Worm (Caenorhabditis elegans) whole organism, L4 larva: Measurements from ENCODE around the gene mks-2.

Experiments used
- F10B5.3 ChIP-seq: sonication (generic microtip); optimal IDR thresholded peaks from 2 replicates; lab custom pipeline; 2016; ENCODE audit warnings: mild to moderate bottlenecking, missing genetic modification characterization, missing compliant biosample characterization
- F44E2.7 ChIP-seq: fragments of 200-800 bp; sonication (Bioruptor generic); IDR thresholded peaks from 2 replicates; pipeline ENCODE4 v2.1.2; 2022; ENCODE audit warnings: missing genetic modification characterization, missing compliant biosample characterization
- F49E8.2 ChIP-seq: sonication (generic microtip); optimal IDR thresholded peaks from 2 replicates; lab custom pipeline; 2016; ENCODE audit warnings: missing compliant biosample characterization, mild to moderate bottlenecking, missing genetic modification characterization, borderline replicate concordance
- Y5F2A.4 ChIP-seq: fragments of 200-800 bp; sonication (Bioruptor generic); optimal IDR thresholded peaks from 2 replicates; lab custom pipeline; 2018; ENCODE audit warnings: mild to moderate bottlenecking, missing genetic modification characterization, missing compliant biosample characterization
- Y75B8A.6 ChIP-seq: fragments of 200-800 bp; sonication (Bioruptor generic); IDR thresholded peaks from 2 replicates; pipeline ENCODE4 v1.3.6; 2022; ENCODE audit warnings: missing genetic modification reagents, missing genetic modification characterization, missing compliant biosample characterization
- aha-1 ChIP-seq: fragments of 150-350 bp; peaks from one replicate; lab custom pipeline; 2014; ENCODE audit warnings: missing biosample characterization, missing genetic modification characterization
- ama-1 ChIP-seq: fragments of 150-350 bp; optimal IDR thresholded peaks from 2 replicates; lab custom pipeline; 2014; ENCODE audit warnings: inconsistent platforms, mixed read lengths
- daf-16 ChIP-seq, 3 experiments: sonication (generic microtip); optimal IDR thresholded peaks; 2 replicates each; lab custom pipeline; 2016 to 2017; ENCODE audit warnings: missing genetic modification characterization in 3 of 3, missing genetic modification reagents in 3 of 3, mild to moderate bottlenecking in 2 of 3, missing compliant biosample characterization in 2 of 3, missing biosample characterization in 1 of 3, moderate library complexity in 1 of 3
- daf-19 ChIP-seq: fragments of 200-800 bp; sonication (Bioruptor generic); conservative IDR thresholded peaks from 2 replicates; pipeline ENCODE4 v1.3.6; 2022; ENCODE audit warnings: missing genetic modification characterization, missing compliant biosample characterization
- daf-8 ChIP-seq: fragments of 200-800 bp; sonication (Bioruptor generic); IDR thresholded peaks from 2 replicates; pipeline ENCODE4 v1.3.6; 2022; ENCODE audit warnings: missing genetic modification characterization, missing compliant biosample characterization
- dmd-6 ChIP-seq: fragments of 200-800 bp; sonication (Bioruptor generic); IDR thresholded peaks from 2 replicates; pipeline ENCODE4 v1.3.6; 2022; ENCODE audit warnings: missing genetic modification reagents, missing genetic modification characterization, missing compliant biosample characterization
- dmd-8 ChIP-seq: fragments of 200-800 bp; sonication (Bioruptor generic); IDR thresholded peaks from 2 replicates; pipeline ENCODE4 v1.3.6; 2022; ENCODE audit warnings: missing genetic modification characterization, missing compliant biosample characterization
- dmd-9 ChIP-seq: fragments of 200-800 bp; sonication (Bioruptor generic); IDR thresholded peaks from 2 replicates; pipeline ENCODE4 v1.3.6; 2022; ENCODE audit warnings: missing genetic modification reagents, missing genetic modification characterization, missing compliant biosample characterization
- dpl-1 ChIP-seq: fragments of 150-350 bp; optimal IDR thresholded peaks from 2 replicates; lab custom pipeline; 2014; ENCODE audit warnings: missing biosample characterization, missing genetic modification reagents, missing genetic modification characterization
- dve-1 ChIP-seq: sonication (generic microtip); optimal IDR thresholded peaks from 2 replicates; lab custom pipeline; 2017; ENCODE audit warnings: antibody characterized with exemption, mild to moderate bottlenecking, missing genetic modification characterization, missing compliant biosample characterization; ENCODE audit not compliant: insufficient read depth
- gei-8 ChIP-seq: fragments of 200-800 bp; sonication (Bioruptor generic); optimal IDR thresholded peaks from 2 replicates; lab custom pipeline; 2018; ENCODE audit warnings: mild to moderate bottlenecking, missing genetic modification characterization, missing compliant biosample characterization
- hlh-11 ChIP-seq: fragments of 200-800 bp; sonication (Bioruptor generic); optimal IDR thresholded peaks from 2 replicates; lab custom pipeline; 2018; ENCODE audit warnings: mild to moderate bottlenecking, missing genetic modification characterization, missing compliant biosample characterization
- hlh-30 ChIP-seq: sonication (generic microtip); optimal IDR thresholded peaks from 2 replicates; lab custom pipeline; 2017; ENCODE audit warnings: antibody characterized with exemption, mild to moderate bottlenecking, missing genetic modification characterization, missing compliant biosample characterization; ENCODE audit not compliant: insufficient read depth
- hmg-1.1 ChIP-seq: fragments of 200-800 bp; sonication (Bioruptor generic); IDR thresholded peaks from 2 replicates; pipeline ENCODE4 v1.3.6; 2022; ENCODE audit warnings: missing genetic modification reagents, missing genetic modification characterization, missing compliant biosample characterization
- jun-1 ChIP-seq: fragments of 150-350 bp; optimal IDR thresholded peaks from 2 replicates; lab custom pipeline; 2014; ENCODE audit warnings: missing biosample characterization, missing genetic modification reagents, missing genetic modification characterization
- madf-9 ChIP-seq: fragments of 200-800 bp; sonication (Bioruptor generic); conservative IDR thresholded peaks from 2 replicates; pipeline ENCODE4 v1.3.6; 2022; ENCODE audit warnings: missing genetic modification reagents, missing genetic modification characterization, missing compliant biosample characterization
- mdl-1 ChIP-seq, 2 experiments: fragments of 150-350 bp in 1 of 2; sonication (generic microtip) in 1 of 2; optimal IDR thresholded peaks; 2 replicates each; lab custom pipeline; 2014 to 2017; ENCODE audit warnings: missing biosample characterization in 2 of 2, missing genetic modification characterization in 2 of 2
- mes-2 ChIP-seq: sonication (generic microtip); optimal IDR thresholded peaks from 2 replicates; lab custom pipeline; 2016; ENCODE audit warnings: missing genotype, mild to moderate bottlenecking, missing genetic modification characterization, missing compliant biosample characterization; ENCODE audit not compliant: poor library complexity, severe bottlenecking
- mxl-3 ChIP-seq: fragments of 200-800 bp; sonication (Bioruptor generic); optimal IDR thresholded peaks from 2 replicates; lab custom pipeline; 2018; ENCODE audit warnings: mild to moderate bottlenecking, missing genetic modification characterization, missing compliant biosample characterization
- nhr-10 ChIP-seq: fragments of 150-350 bp; optimal IDR thresholded peaks from 2 replicates; lab custom pipeline; 2014; ENCODE audit warnings: missing biosample characterization, missing genetic modification characterization
- nhr-111 ChIP-seq: fragments of 200-800 bp; sonication (Bioruptor generic); optimal IDR thresholded peaks from 2 replicates; lab custom pipeline; 2018; ENCODE audit warnings: mild to moderate bottlenecking, missing genetic modification characterization, missing compliant biosample characterization
- nhr-28 ChIP-seq: fragments of 150-350 bp; optimal IDR thresholded peaks from 2 replicates; lab custom pipeline; 2014; ENCODE audit warnings: missing biosample characterization, missing genetic modification characterization
- nhr-6 ChIP-seq: fragments of 150-350 bp; optimal IDR thresholded peaks from 2 replicates; lab custom pipeline; 2014; ENCODE audit warnings: missing biosample characterization, missing genetic modification characterization
- pqm-1 ChIP-seq: sonication (generic microtip); optimal IDR thresholded peaks from 2 replicates; lab custom pipeline; 2017; ENCODE audit warnings: missing biosample characterization, missing genetic modification characterization
- set-16 ChIP-seq: fragments of 200-800 bp; sonication (Bioruptor generic); IDR thresholded peaks from 2 replicates; pipeline ENCODE4 v1.3.6; 2022; ENCODE audit warnings: missing genetic modification reagents, missing genetic modification characterization, missing compliant biosample characterization
- skn-1 ChIP-seq: fragments of 150-350 bp; optimal IDR thresholded peaks from 2 replicates; lab custom pipeline; 2014; ENCODE audit warnings: missing biosample characterization, missing genetic modification characterization
- spr-1 ChIP-seq: sonication (generic microtip); optimal IDR thresholded peaks from 2 replicates; lab custom pipeline; 2016; ENCODE audit warnings: mild to moderate bottlenecking, missing genetic modification characterization, missing compliant biosample characterization
- tra-1 ChIP-seq: fragments of 200-800 bp; sonication (Bioruptor generic); IDR thresholded peaks from 2 replicates; pipeline ENCODE4 v1.3.6; 2022; ENCODE audit warnings: missing genetic modification reagents, missing genetic modification characterization, missing compliant biosample characterization
- unc-62 ChIP-seq, 3 experiments: fragments of 150-350 bp in 1 of 3; sonication (generic microtip); optimal IDR thresholded peaks in 2 of 3; peaks in 1 of 3; 1 replicate in 1 of 3; 2 replicates in 2 of 3; lab custom pipeline; 2014 to 2017; ENCODE audit warnings: missing biosample characterization in 3 of 3, missing genetic modification characterization in 3 of 3, missing genetic modification reagents in 3 of 3, missing genotype in 1 of 3
- ztf-7 ChIP-seq: fragments of 150-350 bp; optimal IDR thresholded peaks from 2 replicates; lab custom pipeline; 2014; ENCODE audit warnings: missing biosample characterization, missing genetic modification characterization

The mks-2 gene

ce11 chrII:6246054-6246453 is 26.8 kb upstream of the mks-2 start, which contains the start of gene lelo-1:
Gene lelo-1 (plus strand): TSS chrII:6246354.
- TF ChIP-seq ztf-7 (no peak), gei-8 (no peak), nhr-111 (GFP tag; lab: Kevin White, UChicago) (no peak), ama-1 (lab: Kevin White, UChicago) (no peak), Y5F2A.4 (no peak), nhr-10 (tag; lab: Kevin White, UChicago) (no peak), F49E8.2 (tag; lab: Kevin White, UChicago) (no peak), skn-1 (tag; lab: Kevin White, UChicago) (no peak), dpl-1 (no peak), mes-2 (tag; lab: Kevin White, UChicago) (no peak)
- TF ChIP-seq, all 104 proteins: peak for 0

ce11 chrII:6245199-6245702 is 26.0 kb upstream of the mks-2 start, which contains the start of gene blos-4:
Gene blos-4 (plus strand): TSS chrII:6245249.
- TF ChIP-seq dpl-1 (peak; percentile 58), spr-1 (tag; lab: Kevin White, UChicago) (no peak)

- TF ChIP-seq dve-1 (tag; lab: Kevin White, UChicago) (peak; percentile 12), nhr-111 (GFP tag; lab: Kevin White, UChicago) (no peak), F44E2.7 (GFP tag; lab: Robert Waterston, UW) (no peak), daf-8 (GFP tag; lab: Robert Waterston, UW) (no peak), pqm-1 (tag; lab: Kevin White, UChicago) (peak; percentile 89), hlh-11 (no peak), nhr-28 (peak; percentile 81), aha-1 (tag; lab: Kevin White, UChicago) (peak; percentile 14), F10B5.3 (tag; lab: Kevin White, UChicago) (no peak), mxl-3 (GFP tag; lab: Kevin White, UChicago) (no peak), nhr-6 (tag; lab: Kevin White, UChicago) (peak; percentile 24), dmd-8 (GFP tag; lab: Robert Waterston, UW) (no peak), set-16 (GFP tag; lab: Robert Waterston, UW) (no peak), tra-1 (GFP tag; lab: Robert Waterston, UW) (no peak)
These were observed 24.9 kb upstream of the mks-2 start, which contains the start of gene tat-4 for ce11 chrII:6244171-6244570. Gene tat-4 (minus strand): TSS chrII:6244287.

ce11 chrII:6241758-6242157 is 22.5 kb upstream of the mks-2 start, which contains the start of gene T24H7.8:
Gene T24H7.8 (plus strand): TSS chrII:6242058.
- TF ChIP-seq daf-8 (GFP tag; lab: Robert Waterston, UW), result no peak
- no peak for TF ChIP-seq nhr-28
- no peak for TF ChIP-seq daf-19 (GFP tag; lab: Robert Waterston, UW)
- TF ChIP-seq dmd-9 (GFP tag; lab: Robert Waterston, UW), result no peak
- no peak for TF ChIP-seq mxl-3 (GFP tag; lab: Kevin White, UChicago)

- peak in 1 of 2 experiments; percentile 27 for TF ChIP-seq mdl-1 (tag; optimal IDR thresholded peaks at IDR 0.05; lab: Kevin White, UChicago)
- peak in 1 of 2 experiments; percentile 44 for TF ChIP-seq daf-16 (GFP tag; optimal IDR thresholded peaks at IDR 0.05; lab: Kevin White, UChicago)
- TF ChIP-seq daf-16 (tag; optimal IDR thresholded peaks at IDR 0.05; lab: Kevin White, UChicago), result peak; percentile 65
- peak; percentile 59 for TF ChIP-seq hlh-11
- peak; percentile 32; the same call in 1 of the 2 replicates for TF ChIP-seq hmg-1.1 (GFP tag; lab: Robert Waterston, UW)
- TF ChIP-seq nhr-6 (tag; lab: Kevin White, UChicago), result peak; percentile 49
- no peak for TF ChIP-seq jun-1 (tag; lab: Kevin White, UChicago)
- peak; percentile 49; the same call in 1 of the 2 replicates for TF ChIP-seq madf-9 (GFP tag; lab: Robert Waterston, UW)
- peak; percentile 49 for TF ChIP-seq hlh-30 (tag; lab: Kevin White, UChicago)
- no peak for TF ChIP-seq Y75B8A.6 (GFP tag; lab: Robert Waterston, UW)
- no peak for TF ChIP-seq dmd-6 (GFP tag; lab: Robert Waterston, UW)
- peak in 1 of 2 experiments; percentile 60 for TF ChIP-seq unc-62 (GFP tag; optimal IDR thresholded peaks at IDR 0.05 in 1 of 2; lab: Kevin White, UChicago)
- no peak for TF ChIP-seq unc-62 (tag; optimal IDR thresholded peaks at IDR 0.05; lab: Kevin White, UChicago)
These were observed 17.1 kb upstream of the mks-2 start for ce11 chrII:6236093-6236945.
